Fruit fly (Drosophila melanogaster) Kc167 (cell line): Measurements from ENCODE around the gene Spn28F.

ENCODE experiments used
- Sin3A ChIP-seq: fragments of >200 bp; optimal IDR thresholded peaks from 2 replicates; lab custom pipeline; 2018; ENCODE audit warnings: missing external identifiers
- ttk ChIP-seq: sonication (Bioruptor generic); optimal IDR thresholded peaks from 2 replicates; lab custom pipeline; 2017; ENCODE audit warnings: missing external identifiers

DNA sequence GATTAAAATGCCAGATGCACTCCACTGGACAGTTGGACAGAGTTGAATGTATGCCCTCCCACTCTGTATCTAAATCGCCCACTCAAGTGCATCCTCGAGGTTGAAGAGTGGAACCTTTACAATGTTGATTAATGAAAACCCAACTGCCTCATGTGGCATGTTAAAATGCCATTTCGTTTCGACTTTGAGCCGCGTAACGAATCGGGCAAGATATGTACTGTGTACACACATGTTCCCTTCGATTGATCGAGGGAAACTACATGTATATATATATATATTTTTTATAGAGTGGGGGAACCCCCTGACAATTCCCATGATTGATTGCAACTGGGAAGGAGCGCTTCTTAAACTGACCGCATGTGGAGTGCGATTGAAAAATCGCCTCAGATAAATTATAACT, 46.5 kb upstream of the Spn28F start:
- TF ChIP-seq ttk (lab: Kevin White, UChicago): no peak
- no peak for TF ChIP-seq Sin3A (lab: Kevin White, UChicago)
